Fruit fly (Drosophila melanogaster): ENCODE measurements around the gene CG4116.

CG4116 gene

DNA sequence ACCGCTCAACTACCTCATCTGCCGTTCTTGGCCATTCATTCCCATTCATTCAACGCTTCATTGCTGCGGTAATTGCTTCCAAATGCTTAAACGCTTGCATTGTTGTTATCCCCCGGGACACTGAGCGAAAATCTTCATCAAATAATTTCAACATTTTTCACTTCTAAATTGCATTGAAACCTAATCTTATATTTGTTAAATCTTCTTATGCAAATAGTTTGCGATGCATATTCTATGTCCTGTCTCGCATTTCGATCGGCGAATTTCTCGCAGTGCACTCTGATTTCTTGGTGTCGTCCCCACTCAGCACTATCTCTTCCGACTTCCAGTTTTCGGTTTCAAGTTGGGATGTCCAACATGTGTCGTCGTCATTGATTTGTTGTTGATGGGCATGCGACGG is 29.6 kb upstream of the CG4116 start (continued):
- TF ChIP-seq CG4282 (GFP tag; optimal IDR thresholded peaks at IDR 0.05): peak; percentile 76
- peak; percentile 93 for TF ChIP-seq CG4404 (GFP tag; IDR thresholded peaks at IDR 0.05)
- TF ChIP-seq caup (GFP tag; optimal IDR thresholded peaks at IDR 0.05; ENCODE audit: severe bottlenecking): peak; percentile 80
- peak; percentile 90 for TF ChIP-seq CG12071 (GFP tag; optimal IDR thresholded peaks at IDR 0.05)
- peak; percentile 95 for TF ChIP-seq CG5245 (GFP tag; optimal IDR thresholded peaks at IDR 0.05)
- no peak for TF ChIP-seq fru (optimal IDR thresholded peaks at IDR 0.05)
- TF ChIP-seq CG11723 (GFP tag; optimal IDR thresholded peaks at IDR 0.05): peak; percentile 90
- TF ChIP-seq ham (GFP tag; IDR thresholded peaks at IDR 0.05): no peak
- TF ChIP-seq CG1024 (GFP tag; IDR thresholded peaks at IDR 0.05): peak; percentile 89
- TF ChIP-seq Fer1 (GFP tag; optimal IDR thresholded peaks at IDR 0.05): peak; percentile 79
- TF ChIP-seq wdn (GFP tag; IDR thresholded peaks at IDR 0.05): peak; percentile 67; the same call in 1 of the 2 replicates
- TF ChIP-seq corto (GFP tag; optimal IDR thresholded peaks at IDR 0.05): peak; percentile 22
- peak; percentile 89 for TF ChIP-seq grau (tag; optimal IDR thresholded peaks at IDR 0.05)
- peak; percentile 88 for TF ChIP-seq nau (GFP tag; optimal IDR thresholded peaks at IDR 0.05)
- peak; percentile 46 for TF ChIP-seq CG7271 (tag; optimal IDR thresholded peaks at IDR 0.05)
- TF ChIP-seq CG4617 (GFP tag; optimal IDR thresholded peaks at IDR 0.05; ENCODE audit: borderline replicate concordance): peak; percentile 83
- peak; percentile 94 for TF ChIP-seq Ssrp (tag; optimal IDR thresholded peaks at IDR 0.05)
- peak; percentile 89 for TF ChIP-seq en (GFP tag; optimal IDR thresholded peaks at IDR 0.05)
- TF ChIP-seq eyg (GFP tag; optimal IDR thresholded peaks at IDR 0.05): peak; percentile 71
- TF ChIP-seq Atf6 (GFP tag; IDR thresholded peaks at IDR 0.05): peak; percentile 73
- peak; percentile 86 for TF ChIP-seq HLH54F (GFP tag; optimal IDR thresholded peaks at IDR 0.05)
- no peak for TF ChIP-seq sna (GFP tag; IDR thresholded peaks at IDR 0.05; ENCODE audit: partially characterized antibody)
- peak; percentile 40 for TF ChIP-seq CG6683 (GFP tag; optimal IDR thresholded peaks at IDR 0.05)
- TF ChIP-seq CG4730 (GFP tag; IDR thresholded peaks at IDR 0.05): peak; percentile 75
- peak; percentile 73 for TF ChIP-seq CG14965 (GFP tag; optimal IDR thresholded peaks at IDR 0.05; ENCODE audit: borderline replicate concordance)
- no peak for TF ChIP-seq CG7963 (GFP tag; IDR thresholded peaks at IDR 0.05; ENCODE audit: partially characterized antibody)
- TF ChIP-seq pfk (GFP tag; optimal IDR thresholded peaks at IDR 0.05): peak; percentile 41
- TF ChIP-seq CG18764 (GFP tag; optimal IDR thresholded peaks at IDR 0.05): peak; percentile 92
- 0 out of 2 replicates have a peak, but pooled peaks have one; percentile 14 for TF ChIP-seq Adf1 (GFP tag; IDR thresholded peaks at IDR 0.05)
- peak; percentile 71 for TF ChIP-seq CG15011 (GFP tag; optimal IDR thresholded peaks at IDR 0.05)
- TF ChIP-seq Hr78 (GFP tag; optimal IDR thresholded peaks at IDR 0.05): peak in 1 of 2 experiments; percentile 78
- peak; percentile 86 for TF ChIP-seq CG31388 (GFP tag; optimal IDR thresholded peaks at IDR 0.05)
- peak; percentile 92 for TF ChIP-seq CG32772 (GFP tag; IDR thresholded peaks at IDR 0.05)
- peak; percentile 33 for TF ChIP-seq exex (tag; optimal IDR thresholded peaks at IDR 0.05)
- peak; percentile 63 for TF ChIP-seq Kr (GFP tag; optimal IDR thresholded peaks at IDR 0.05)
- peak; percentile 63 for TF ChIP-seq CG2120 (GFP tag; optimal IDR thresholded peaks at IDR 0.05)
- TF ChIP-seq Dbx (GFP tag; IDR thresholded peaks at IDR 0.05): 0 out of 3 replicates have a peak, but pooled peaks have one; percentile 38
- TF ChIP-seq CG2712 (tag; optimal IDR thresholded peaks at IDR 0.05): peak; percentile 97
- peak; percentile 85 for TF ChIP-seq CrebB (tag; optimal IDR thresholded peaks at IDR 0.05)
- peak; percentile 59; the same call in 1 of the 2 replicates for TF ChIP-seq MBD-R2 (GFP tag; IDR thresholded peaks at IDR 0.05)
- TF ChIP-seq Awh (GFP tag; IDR thresholded peaks at IDR 0.05): peak; percentile 92
- TF ChIP-seq CG12659 (GFP tag; optimal IDR thresholded peaks at IDR 0.05): peak; percentile 85
- TF ChIP-seq Scr (GFP tag; IDR thresholded peaks at IDR 0.05; ENCODE audit: partially characterized antibody): no peak
- TF ChIP-seq Dll (GFP tag; IDR thresholded peaks at IDR 0.05; ENCODE audit: partially characterized antibody): no peak
- peak; percentile 92 for TF ChIP-seq sens-2 (GFP tag; IDR thresholded peaks at IDR 0.05)
- TF ChIP-seq CG11560 (tag; IDR thresholded peaks at IDR 0.05): peak; percentile 76
- TF ChIP-seq onecut (GFP tag; IDR thresholded peaks at IDR 0.05): peak; percentile 89
- TF ChIP-seq CG6654 (GFP tag; optimal IDR thresholded peaks at IDR 0.05): peak; percentile 85
- no peak for TF ChIP-seq Dp (GFP tag; optimal IDR thresholded peaks at IDR 0.05)
- peak; percentile 85 for TF ChIP-seq CG14667 (GFP tag; IDR thresholded peaks at IDR 0.05)
